Fruit fly (Drosophila melanogaster): Measurements from ENCODE around the gene Drsl1.

- TF ChIP-seq bab1 (GFP tag; optimal IDR thresholded peaks at IDR 0.05) (no peak), CG11617 (GFP tag; optimal IDR thresholded peaks at IDR 0.05) (no peak), Crg-1 (GFP tag; optimal IDR thresholded peaks at IDR 0.05) (no peak), CG5204 (GFP tag; optimal IDR thresholded peaks at IDR 0.05) (no peak), CG7101 (tag; optimal IDR thresholded peaks at IDR 0.05) (no peak), CG7045 (GFP tag; optimal IDR thresholded peaks at IDR 0.05) (no peak), pad (GFP tag; optimal IDR thresholded peaks at IDR 0.05) (no peak), tj (GFP tag; optimal IDR thresholded peaks at IDR 0.05) (no peak), kay (GFP tag; ENCODE audit: borderline replicate concordance) (no peak), toe (GFP tag; optimal IDR thresholded peaks at IDR 0.05) (no peak), Mnt (GFP tag; optimal IDR thresholded peaks at IDR 0.05) (no peak), Hr96 (GFP tag; optimal IDR thresholded peaks at IDR 0.05) (no peak), cnc (optimal IDR thresholded peaks at IDR 0.05) (no peak)
Measured at dm6 chr3L:3384596-3385436, 49.2 kb upstream of the Drsl1 start.

Data from whole organism, adult.